Fruit fly (Drosophila melanogaster) whole organism, prepupa: Measurements from ENCODE around the gene CG11737.

Source experiments
- CG10631 ChIP-seq: fragments of 200-800 bp; sonication (Bioruptor generic); optimal IDR thresholded peaks from 2 replicates; lab custom pipeline; 2016; ENCODE audit warnings: missing biosample characterization, missing genetic modification characterization
- CG10669 ChIP-seq: fragments of 200-800 bp; sonication (Bioruptor generic); optimal IDR thresholded peaks from 3 replicates; lab custom pipeline; 2018; ENCODE audit warnings: missing biosample characterization, mild to moderate bottlenecking, missing genetic modification characterization, moderate library complexity
- CG11762 ChIP-seq: fragments of 200-800 bp; sonication (Bioruptor generic); optimal IDR thresholded peaks from 3 replicates; lab custom pipeline; 2016; ENCODE audit warnings: missing biosample characterization, missing genetic modification characterization; ENCODE audit not compliant: insufficient read depth
- CG1621 ChIP-seq: fragments of 200-800 bp; sonication (Bioruptor generic); optimal IDR thresholded peaks from 3 replicates; lab custom pipeline; 2018; ENCODE audit warnings: missing biosample characterization, mild to moderate bottlenecking, missing genetic modification characterization
- CG16779 ChIP-seq: fragments of 200-800 bp; sonication (Bioruptor generic); optimal IDR thresholded peaks from 3 replicates; lab custom pipeline; 2017; ENCODE audit warnings: missing biosample characterization, mild to moderate bottlenecking, missing genetic modification characterization
- CG3032 ChIP-seq: fragments of 200-800 bp; optimal IDR thresholded peaks from 2 replicates; lab custom pipeline; 2019; ENCODE audit warnings: missing biosample characterization, mild to moderate bottlenecking, missing genetic modification characterization, moderate library complexity
- CG32006 ChIP-seq: fragments of 200-800 bp; sonication (Bioruptor generic); optimal IDR thresholded peaks from 3 replicates; lab custom pipeline; 2017; ENCODE audit warnings: missing biosample characterization, mild to moderate bottlenecking, missing genetic modification characterization
- CG34406 ChIP-seq: fragments of 200-800 bp; sonication (Bioruptor generic); optimal IDR thresholded peaks from 3 replicates; lab custom pipeline; 2016; ENCODE audit warnings: missing biosample characterization, missing genetic modification characterization
- CG3919 ChIP-seq: fragments of 200-800 bp; sonication (Bioruptor generic); optimal IDR thresholded peaks from 3 replicates; lab custom pipeline; 2016; ENCODE audit warnings: missing biosample characterization, missing genetic modification characterization
- CG6163 ChIP-seq: fragments of 200-800 bp; sonication (Bioruptor generic); IDR thresholded peaks from 3 replicates; pipeline ENCODE4 v1.3.6; 2022; ENCODE audit warnings: missing biosample characterization, missing genetic modification characterization
- CG6276 ChIP-seq: fragments of 200-800 bp; sonication (Bioruptor generic); optimal IDR thresholded peaks from 2 replicates; lab custom pipeline; 2017; ENCODE audit warnings: missing biosample characterization, mild to moderate bottlenecking, missing genetic modification characterization
- CG6792 ChIP-seq: fragments of 200-800 bp; sonication (Bioruptor generic); optimal IDR thresholded peaks from 3 replicates; lab custom pipeline; 2016; ENCODE audit warnings: missing biosample characterization, missing genetic modification characterization
- CG6808 ChIP-seq: fragments of 200-800 bp; sonication (Bioruptor generic); optimal IDR thresholded peaks from 3 replicates; lab custom pipeline; 2017; ENCODE audit warnings: missing biosample characterization, missing genetic modification characterization, mild to moderate bottlenecking, moderate library complexity, missing genetic modification reagents
- CG7368 ChIP-seq: fragments of 200-800 bp; sonication (Bioruptor generic); optimal IDR thresholded peaks from 3 replicates; lab custom pipeline; 2016; ENCODE audit warnings: missing biosample characterization, missing genetic modification characterization
- CG8119 ChIP-seq: fragments of 200-800 bp; sonication (Bioruptor generic); IDR thresholded peaks from 3 replicates; pipeline ENCODE4 v1.3.6; 2022; ENCODE audit warnings: missing biosample characterization, missing genetic modification characterization
- CG8319 ChIP-seq: fragments of 200-800 bp; sonication (Bioruptor generic); optimal IDR thresholded peaks from 3 replicates; lab custom pipeline; 2016; ENCODE audit warnings: missing biosample characterization, missing genetic modification characterization
- CG8632 ChIP-seq: fragments of 200-800 bp; sonication (Bioruptor generic); optimal IDR thresholded peaks from 3 replicates; lab custom pipeline; 2016; ENCODE audit warnings: missing biosample characterization, missing genetic modification characterization
- CG9139 ChIP-seq: fragments of 200-800 bp; sonication (Bioruptor generic); optimal IDR thresholded peaks from 3 replicates; lab custom pipeline; 2017; ENCODE audit warnings: missing biosample characterization, mild to moderate bottlenecking, missing genetic modification characterization
- Eip78C ChIP-seq: fragments of 200-800 bp; sonication (Bioruptor generic); peaks from one replicate; lab custom pipeline; 2016; ENCODE audit warnings: missing biosample characterization, missing genetic modification characterization
- Ets96B ChIP-seq: fragments of 200-800 bp; optimal IDR thresholded peaks from 2 replicates; lab custom pipeline; 2019; ENCODE audit warnings: missing biosample characterization, mild to moderate bottlenecking, missing genetic modification characterization, moderate library complexity
- Gug ChIP-seq: fragments of 200-800 bp; sonication (Bioruptor generic); IDR thresholded peaks from 2 replicates; pipeline ENCODE4 v1.3.6; 2022; ENCODE audit warnings: missing biosample characterization, missing genetic modification characterization
- Hr38 ChIP-seq: sonication (Bioruptor generic); optimal IDR thresholded peaks from 2 replicates; lab custom pipeline; 2016; ENCODE audit warnings: missing biosample characterization, missing genetic modification characterization
- Hr39 ChIP-seq: fragments of 200-800 bp; sonication (Bioruptor generic); optimal IDR thresholded peaks from 2 replicates; lab custom pipeline; 2016; ENCODE audit warnings: missing biosample characterization, missing genetic modification characterization
- Hr4 ChIP-seq: fragments of 200-800 bp; sonication (Bioruptor generic); optimal IDR thresholded peaks from 3 replicates; lab custom pipeline; 2016; ENCODE audit warnings: missing biosample characterization, missing genetic modification characterization
- Lpt ChIP-seq: fragments of 200-800 bp; sonication (Bioruptor generic); optimal IDR thresholded peaks from 3 replicates; lab custom pipeline; 2016; ENCODE audit warnings: missing biosample characterization, missing genetic modification characterization
- Sox102F ChIP-seq: fragments of 200-800 bp; sonication (Bioruptor generic); optimal IDR thresholded peaks from 2 replicates; lab custom pipeline; 2016; ENCODE audit warnings: missing biosample characterization, mild to moderate bottlenecking, missing genetic modification characterization
- Sox14 ChIP-seq: fragments of 200-800 bp; sonication (Bioruptor generic); optimal IDR thresholded peaks from 3 replicates; lab custom pipeline; 2016; ENCODE audit warnings: missing biosample characterization, missing genetic modification characterization
- Sox15 ChIP-seq: fragments of 200-800 bp; sonication (Bioruptor generic); optimal IDR thresholded peaks from 3 replicates; lab custom pipeline; 2016; ENCODE audit warnings: missing biosample characterization, missing genetic modification characterization
- achi ChIP-seq: fragments of 200-800 bp; sonication (Bioruptor generic); optimal IDR thresholded peaks from 3 replicates; lab custom pipeline; 2016; ENCODE audit warnings: missing biosample characterization, missing genetic modification characterization
- cyc ChIP-seq: fragments of 200-800 bp; sonication (Bioruptor generic); optimal IDR thresholded peaks from 3 replicates; lab custom pipeline; 2016; ENCODE audit warnings: missing biosample characterization, missing genetic modification characterization
- dsx ChIP-seq: fragments of 200-800 bp; optimal IDR thresholded peaks from 3 replicates; lab custom pipeline; 2019; ENCODE audit warnings: missing biosample characterization, mild to moderate bottlenecking, missing genetic modification characterization, moderate library complexity; ENCODE audit not compliant: poor library complexity, severe bottlenecking
- esn ChIP-seq: fragments of 200-800 bp; sonication (Bioruptor generic); optimal IDR thresholded peaks from 2 replicates; lab custom pipeline; 2016; ENCODE audit warnings: missing biosample characterization, mild to moderate bottlenecking, missing genetic modification characterization, moderate library complexity
- fd59A ChIP-seq: fragments of 200-800 bp; sonication (Bioruptor generic); optimal IDR thresholded peaks from 2 replicates; lab custom pipeline; 2017; ENCODE audit warnings: missing biosample characterization, mild to moderate bottlenecking, missing genetic modification characterization, missing genetic modification reagents
- fd85E ChIP-seq: fragments of 200-800 bp; sonication (Bioruptor generic); optimal IDR thresholded peaks from 3 replicates; lab custom pipeline; 2016; ENCODE audit warnings: missing biosample characterization, missing genetic modification characterization
- fkh ChIP-seq: fragments of 200-800 bp; sonication (Bioruptor generic); optimal IDR thresholded peaks from 3 replicates; lab custom pipeline; 2017; ENCODE audit warnings: missing biosample characterization, mild to moderate bottlenecking, missing genetic modification characterization, moderate library complexity
- lz ChIP-seq: fragments of 200-800 bp; sonication (Bioruptor generic); optimal IDR thresholded peaks from 3 replicates; lab custom pipeline; 2016; ENCODE audit warnings: missing biosample characterization, missing genetic modification characterization
- net ChIP-seq: fragments of 200-800 bp; sonication (Bioruptor generic); optimal IDR thresholded peaks from 3 replicates; lab custom pipeline; 2016; ENCODE audit warnings: missing biosample characterization, missing genetic modification characterization
- salr ChIP-seq, 2 experiments: fragments of 200-800 bp; sonication (Bioruptor generic); optimal IDR thresholded peaks; 3 replicates each; lab custom pipeline; 2016 to 2018; ENCODE audit warnings: missing biosample characterization in 2 of 2, missing genetic modification characterization in 2 of 2, mild to moderate bottlenecking in 1 of 2
- spab ChIP-seq: fragments of 200-800 bp; sonication (Bioruptor generic); optimal IDR thresholded peaks from 2 replicates; lab custom pipeline; 2017; ENCODE audit warnings: missing biosample characterization, mild to moderate bottlenecking, missing genetic modification characterization, missing genetic modification reagents
- ss ChIP-seq, 2 experiments: fragments of 200-800 bp; sonication (Bioruptor generic); optimal IDR thresholded peaks; 2 replicates in 1 of 2; 3 replicates in 1 of 2; lab custom pipeline; 2017 to 2018; ENCODE audit warnings: mild to moderate bottlenecking in 2 of 2, missing biosample characterization in 2 of 2, missing genetic modification characterization in 2 of 2, moderate library complexity in 1 of 2
- svp ChIP-seq: fragments of 200-800 bp; sonication (Bioruptor generic); peaks from one replicate; lab custom pipeline; 2016; ENCODE audit warnings: missing biosample characterization, missing genetic modification characterization
- topi ChIP-seq: fragments of 200-800 bp; sonication (Bioruptor generic); optimal IDR thresholded peaks from 3 replicates; lab custom pipeline; 2016; ENCODE audit warnings: missing biosample characterization, missing genetic modification characterization
- vri ChIP-seq: fragments of 200-800 bp; sonication (Bioruptor generic); optimal IDR thresholded peaks from 3 replicates; lab custom pipeline; 2016; ENCODE audit warnings: missing biosample characterization, mild to moderate bottlenecking, missing genetic modification characterization

CG11737 gene

dm6 chr3R:8517752-8518185, at the start of gene CG11737:
TSS of gene CG11737 (plus strand) at chr3R:8517868.
- TF ChIP-seq Ets96B (tag; lab: Kevin White, UChicago) (peak; percentile 4), CG3919 (GFP tag; lab: Kevin White, UChicago) (peak; percentile 26), salr (GFP tag; optimal IDR thresholded peaks at IDR 0.05; lab: Kevin White, UChicago) (no peak), CG8632 (GFP tag; lab: Kevin White, UChicago) (no peak), dsx (no peak), fd85E (GFP tag; lab: Kevin White, UChicago) (no peak), CG1621 (tag; lab: Kevin White, UChicago) (peak; percentile 57), spab (GFP tag; lab: Kevin White, UChicago) (peak; percentile 28), ss (GFP tag; optimal IDR thresholded peaks at IDR 0.05; lab: Kevin White, UChicago) (peak; percentile 47 to 65), CG9139 (GFP tag; lab: Kevin White, UChicago) (peak; percentile 56), Sox14 (GFP tag; lab: Kevin White, UChicago) (peak; percentile 37), CG8119 (GFP tag; lab: Robert Waterston, UW) (peak; percentile 20; the same call in 1 of the 3 replicates), Hr38 (GFP tag; lab: Kevin White, UChicago) (no peak), CG6276 (peak; percentile 42), vri (GFP tag; lab: Kevin White, UChicago) (peak; percentile 25), fd59A (no peak), Sox102F (GFP tag; lab: Kevin White, UChicago) (no peak), CG8319 (GFP tag; lab: Kevin White, UChicago) (peak; percentile 30), achi (GFP tag; lab: Kevin White, UChicago) (no peak), Hr39 (GFP tag; lab: Kevin White, UChicago) (no peak), Eip78C (GFP tag; lab: Kevin White, UChicago) (peak; percentile 69), CG34406 (no peak), CG7368 (GFP tag; lab: Kevin White, UChicago) (no peak), CG32006 (GFP tag; lab: Kevin White, UChicago) (peak; percentile 27), CG6792 (no peak), net (GFP tag; lab: Kevin White, UChicago) (peak; percentile 21), Sox15 (GFP tag; lab: Kevin White, UChicago) (no peak), svp (GFP tag; lab: Kevin White, UChicago) (peak; percentile 64), CG6163 (no peak), CG10631 (GFP tag; lab: Kevin White, UChicago) (no peak), lz (GFP tag; lab: Kevin White, UChicago) (no peak), Lpt (GFP tag; lab: Kevin White, UChicago) (peak; percentile 11), cyc (no peak), Gug (GFP tag; lab: Robert Waterston, UW) (peak; percentile 9; the same call in 1 of the 2 replicates), topi (GFP tag; lab: Kevin White, UChicago) (no peak), fkh (GFP tag; lab: Kevin White, UChicago) (peak; percentile 93), CG10669 (GFP tag; lab: Kevin White, UChicago) (peak; percentile 29), CG3032 (tag; lab: Kevin White, UChicago) (no peak), esn (GFP tag; lab: Kevin White, UChicago) (no peak), CG11762 (GFP tag; lab: Kevin White, UChicago) (peak; percentile 12), Hr4 (peak; percentile 1), CG6808 (peak; percentile 44), CG16779 (no peak)
